Fruit fly (Drosophila melanogaster): ENCODE data around the gene Gcn2.
A peak's percentile ranks its signal among the peaks of the same experiment; 100 is the strongest.

The Gcn2 gene

dm6 chr3R:31443455-31443854 is 48.0 kb downstream of the Gcn2 start (continued):
- no peak for TF ChIP-seq Sry-δ (GFP tag; optimal IDR thresholded peaks at IDR 0.05)
- TF ChIP-seq CG12236 (GFP tag; optimal IDR thresholded peaks at IDR 0.05), result no peak
- no peak for TF ChIP-seq Usf (GFP tag; optimal IDR thresholded peaks at IDR 0.05)
- no peak for TF ChIP-seq CG9609 (GFP tag; optimal IDR thresholded peaks at IDR 0.05)
- TF ChIP-seq inv (GFP tag; IDR thresholded peaks at IDR 0.05; ENCODE audit: partially characterized antibody), result no peak
- TF ChIP-seq CG12219 (GFP tag; optimal IDR thresholded peaks at IDR 0.05), result no peak
- peak; percentile 88 for TF ChIP-seq Drgx (GFP tag; IDR thresholded peaks at IDR 0.05)
- TF ChIP-seq crol (GFP tag; IDR thresholded peaks at IDR 0.05), result no peak
- TF ChIP-seq row (GFP tag; IDR thresholded peaks at IDR 0.05), result 0 out of 3 replicates have a peak, but pooled peaks have one; percentile 24
- TF ChIP-seq CG10274 (GFP tag; optimal IDR thresholded peaks at IDR 0.05), result no peak
- peak; percentile 16; the same call in 1 of the 2 replicates for TF ChIP-seq HLH3B (GFP tag; IDR thresholded peaks at IDR 0.05)
- TF ChIP-seq CG11504 (tag; optimal IDR thresholded peaks at IDR 0.05), result no peak
- TF ChIP-seq Xrp1 (GFP tag; IDR thresholded peaks at IDR 0.05), result 0 out of 2 replicates have a peak, but pooled peaks have one; percentile 15
- no peak for TF ChIP-seq Doc2 (GFP tag; IDR thresholded peaks at IDR 0.05)
- no peak for TF ChIP-seq run (tag; optimal IDR thresholded peaks at IDR 0.05)
- TF ChIP-seq peb (GFP tag; IDR thresholded peaks at IDR 0.05), result no peak
- no peak for TF ChIP-seq slou (GFP tag; optimal IDR thresholded peaks at IDR 0.05)
- peak; percentile 31; the same call in 1 of the 2 replicates for TF ChIP-seq lmd (GFP tag; IDR thresholded peaks at IDR 0.05)
- 0 out of 2 replicates have a peak, but pooled peaks have one; percentile 20 for TF ChIP-seq CG6689 (GFP tag; IDR thresholded peaks at IDR 0.05)
- peak; percentile 20 for TF ChIP-seq az2 (GFP tag; optimal IDR thresholded peaks at IDR 0.05)
- TF ChIP-seq Sry-β (GFP tag; optimal IDR thresholded peaks at IDR 0.05), result no peak
- no peak for TF ChIP-seq B-H1 (GFP tag; IDR thresholded peaks at IDR 0.05)
- TF ChIP-seq CG32772 (GFP tag; IDR thresholded peaks at IDR 0.05), result peak; percentile 19; the same call in 1 of the 2 replicates
- 0 out of 3 replicates have a peak, but pooled peaks have one; percentile 55 for TF ChIP-seq ci (GFP tag; IDR thresholded peaks at IDR 0.05)
- no peak for TF ChIP-seq CG31365 (tag; optimal IDR thresholded peaks at IDR 0.05)
- peak; percentile 60 for TF ChIP-seq Sox102F (GFP tag; optimal IDR thresholded peaks at IDR 0.05)
- peak; percentile 85 for TF ChIP-seq sens (GFP tag)
- peak; percentile 11 for TF ChIP-seq CG17359 (tag; optimal IDR thresholded peaks at IDR 0.05)
- TF ChIP-seq vvl (GFP tag; IDR thresholded peaks at IDR 0.05), result peak; percentile 33; the same call in 1 of the 2 replicates
- TF ChIP-seq prd (optimal IDR thresholded peaks at IDR 0.05), result no peak
- peak; percentile 51; the same call in 2 of the 3 replicates for TF ChIP-seq prd (GFP tag; IDR thresholded peaks at IDR 0.05)

Measured in whole organism, embryonic.